Worm (Caenorhabditis elegans) whole organism, late embryonic: ENCODE results near the gene mcm-2.

Experiments used
- C38D4.7 ChIP-seq: fragments of 200-800 bp; sonication (Bioruptor generic); optimal IDR thresholded peaks from 2 replicates; lab custom pipeline; 2018; ENCODE audit warnings: mild to moderate bottlenecking, missing genetic modification characterization, moderate library complexity, missing compliant biosample characterization
- F13H6.1 ChIP-seq: sonication (generic microtip); optimal IDR thresholded peaks from 2 replicates; lab custom pipeline; 2016; ENCODE audit warnings: missing genetic modification characterization, missing compliant biosample characterization
- K09A11.1 ChIP-seq: sonication (generic microtip); optimal IDR thresholded peaks from 2 replicates; lab custom pipeline; 2017; ENCODE audit warnings: antibody characterized with exemption, mild to moderate bottlenecking, missing genetic modification characterization, missing compliant biosample characterization; ENCODE audit not compliant: insufficient read depth
- ceh-14 ChIP-seq: sonication (generic microtip); optimal IDR thresholded peaks from 2 replicates; lab custom pipeline; 2016; ENCODE audit warnings: missing genotype, missing genetic modification characterization, missing compliant biosample characterization
- ceh-19 ChIP-seq: fragments of 200-800 bp; sonication (Bioruptor generic); optimal IDR thresholded peaks from 2 replicates; lab custom pipeline; 2018; ENCODE audit warnings: mild to moderate bottlenecking, missing genetic modification characterization, missing compliant biosample characterization
- ceh-2 ChIP-seq: sonication (generic microtip); optimal IDR thresholded peaks from 2 replicates; lab custom pipeline; 2016; ENCODE audit warnings: missing genotype, missing genetic modification characterization, missing compliant biosample characterization
- ceh-30 ChIP-seq: fragments of 150-350 bp; optimal IDR thresholded peaks from 2 replicates; lab custom pipeline; 2014; ENCODE audit warnings: missing biosample characterization, missing genetic modification characterization
- ceh-31 ChIP-seq: sonication (generic microtip); optimal IDR thresholded peaks from 2 replicates; lab custom pipeline; 2016; ENCODE audit warnings: missing genetic modification characterization, missing compliant biosample characterization
- ceh-34 ChIP-seq: sonication (generic microtip); optimal IDR thresholded peaks from 2 replicates; lab custom pipeline; 2016; ENCODE audit warnings: mild to moderate bottlenecking, missing genetic modification characterization, missing compliant biosample characterization
- ceh-48 ChIP-seq: sonication (generic microtip); optimal IDR thresholded peaks from 2 replicates; lab custom pipeline; 2016; ENCODE audit warnings: missing genetic modification characterization, inconsistent platforms, missing compliant biosample characterization
- ceh-6 ChIP-seq: fragments of 200-800 bp; sonication (Bioruptor generic); optimal IDR thresholded peaks from 2 replicates; lab custom pipeline; 2018; ENCODE audit warnings: mild to moderate bottlenecking, missing genetic modification characterization, missing compliant biosample characterization
- elt-2 ChIP-seq: sonication (generic microtip); optimal IDR thresholded peaks from 2 replicates; lab custom pipeline; 2016; ENCODE audit warnings: missing genetic modification reagents, missing genetic modification characterization, missing compliant biosample characterization
- eyg-1 ChIP-seq: sonication (generic microtip); optimal IDR thresholded peaks from 2 replicates; lab custom pipeline; 2016; ENCODE audit warnings: missing genotype, missing genetic modification characterization, missing compliant biosample characterization
- fax-1 ChIP-seq: sonication (generic microtip); optimal IDR thresholded peaks from 2 replicates; lab custom pipeline; 2016; ENCODE audit warnings: missing genotype, missing genetic modification characterization, missing compliant biosample characterization
- fkh-10 ChIP-seq: fragments of 150-350 bp; optimal IDR thresholded peaks from 2 replicates; lab custom pipeline; 2014; ENCODE audit warnings: missing biosample characterization, missing genetic modification reagents, missing genetic modification characterization
- fkh-6 ChIP-seq: sonication (generic microtip); optimal IDR thresholded peaks from 2 replicates; lab custom pipeline; 2016; ENCODE audit warnings: missing genetic modification characterization, missing compliant biosample characterization
- hlh-8 ChIP-seq: sonication (generic microtip); optimal IDR thresholded peaks from 2 replicates; lab custom pipeline; 2016; ENCODE audit warnings: missing genotype, missing genetic modification characterization, missing compliant biosample characterization
- mec-3 ChIP-seq: sonication (generic microtip); optimal IDR thresholded peaks from 2 replicates; lab custom pipeline; 2016; ENCODE audit warnings: borderline replicate concordance, missing genetic modification characterization, missing compliant biosample characterization
- nfya-1 ChIP-seq: sonication (generic microtip); optimal IDR thresholded peaks from 2 replicates; lab custom pipeline; 2017; ENCODE audit warnings: missing genetic modification characterization, mild to moderate bottlenecking, missing compliant biosample characterization, antibody characterized with exemption, moderate library complexity
- pax-1 ChIP-seq: fragments of 150-350 bp; optimal IDR thresholded peaks from 2 replicates; lab custom pipeline; 2014; ENCODE audit warnings: missing biosample characterization, missing genetic modification characterization
- pha-2 ChIP-seq: sonication (generic microtip); optimal IDR thresholded peaks from 2 replicates; lab custom pipeline; 2017; ENCODE audit warnings: mild to moderate bottlenecking, missing genetic modification characterization, missing compliant biosample characterization
- pros-1 ChIP-seq: fragments of 150-350 bp; optimal IDR thresholded peaks from 2 replicates; lab custom pipeline; 2014; ENCODE audit warnings: missing biosample characterization, missing genetic modification reagents, missing genetic modification characterization
- ref-2 ChIP-seq: sonication (generic microtip); optimal IDR thresholded peaks from 2 replicates; lab custom pipeline; 2016; ENCODE audit warnings: missing genetic modification characterization, missing compliant biosample characterization
- sdc-2 ChIP-seq: sonication (generic microtip); optimal IDR thresholded peaks from 2 replicates; lab custom pipeline; 2016; ENCODE audit warnings: missing genotype, missing genetic modification characterization, missing compliant biosample characterization
- sox-2 ChIP-seq: fragments of 200-800 bp; sonication (Bioruptor generic); IDR thresholded peaks from 2 replicates; pipeline ENCODE4 v1.3.6; 2022; ENCODE audit warnings: missing genetic modification reagents, missing genetic modification characterization, missing compliant biosample characterization
- sox-4 ChIP-seq: sonication (generic microtip); optimal IDR thresholded peaks from 2 replicates; lab custom pipeline; 2017; ENCODE audit warnings: mild to moderate bottlenecking, missing genetic modification characterization, inconsistent platforms, missing compliant biosample characterization
- syd-9 ChIP-seq: sonication (generic microtip); optimal IDR thresholded peaks from 2 replicates; lab custom pipeline; 2016; ENCODE audit warnings: mild to moderate bottlenecking, missing genetic modification characterization, moderate library complexity, missing compliant biosample characterization
- tbx-2 ChIP-seq: sonication (generic microtip); optimal IDR thresholded peaks from 2 replicates; lab custom pipeline; 2016; ENCODE audit warnings: missing genetic modification characterization, missing compliant biosample characterization
- ttx-3 ChIP-seq: sonication (generic microtip); optimal IDR thresholded peaks from 2 replicates; lab custom pipeline; 2016; ENCODE audit warnings: missing genetic modification reagents, missing genetic modification characterization, missing compliant biosample characterization
- unc-42 ChIP-seq: sonication (generic microtip); optimal IDR thresholded peaks from 2 replicates; lab custom pipeline; 2016; ENCODE audit warnings: missing genotype, missing genetic modification characterization, missing compliant biosample characterization
- unc-86 ChIP-seq: sonication (generic microtip); optimal IDR thresholded peaks from 2 replicates; lab custom pipeline; 2016; ENCODE audit warnings: missing genetic modification characterization, missing compliant biosample characterization
- zip-5 ChIP-seq: sonication (generic microtip); optimal IDR thresholded peaks from 2 replicates; lab custom pipeline; 2016; ENCODE audit warnings: missing genetic modification characterization, missing compliant biosample characterization
- ztf-16 ChIP-seq: sonication (generic microtip); optimal IDR thresholded peaks from 2 replicates; lab custom pipeline; 2017; ENCODE audit warnings: missing genetic modification characterization, missing compliant biosample characterization

Gene mcm-2

DNA sequence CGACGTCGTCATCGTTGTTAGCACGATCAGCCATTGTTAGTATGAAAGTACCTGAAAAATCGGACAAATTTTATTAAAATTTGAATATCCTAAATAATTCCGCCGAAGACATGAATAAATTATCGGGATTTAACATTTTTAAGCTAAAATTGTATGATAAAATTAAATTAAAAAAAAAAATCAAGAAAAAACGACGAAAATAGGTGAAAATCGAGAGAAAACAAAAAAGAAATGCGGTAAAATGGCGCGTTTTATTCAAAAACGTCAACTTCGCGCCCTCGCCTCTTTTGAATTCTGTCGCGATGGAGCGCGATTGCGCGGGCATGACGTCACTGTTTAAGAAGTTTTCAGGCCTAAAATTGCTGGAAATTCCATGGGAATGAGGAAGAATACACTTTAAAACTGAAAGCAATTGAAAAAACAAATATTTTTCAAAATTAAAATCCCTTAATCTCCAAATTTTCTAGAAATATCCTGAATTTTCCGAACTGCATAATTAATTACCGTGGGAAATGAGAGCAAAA lies at the start of gene mcm-2:
TSS of gene mcm-2 (minus strand) at position 51 of the 524 bp plus-strand sequence.
- TF ChIP-seq elt-2 (tag; lab: Kevin White, UChicago) = peak; percentile 10
- TF ChIP-seq nfya-1 (tag; lab: Kevin White, UChicago) = peak; percentile 17
- TF ChIP-seq ceh-34 (tag; lab: Kevin White, UChicago) = no peak
- TF ChIP-seq, all 69 proteins: peak for 2

DNA sequence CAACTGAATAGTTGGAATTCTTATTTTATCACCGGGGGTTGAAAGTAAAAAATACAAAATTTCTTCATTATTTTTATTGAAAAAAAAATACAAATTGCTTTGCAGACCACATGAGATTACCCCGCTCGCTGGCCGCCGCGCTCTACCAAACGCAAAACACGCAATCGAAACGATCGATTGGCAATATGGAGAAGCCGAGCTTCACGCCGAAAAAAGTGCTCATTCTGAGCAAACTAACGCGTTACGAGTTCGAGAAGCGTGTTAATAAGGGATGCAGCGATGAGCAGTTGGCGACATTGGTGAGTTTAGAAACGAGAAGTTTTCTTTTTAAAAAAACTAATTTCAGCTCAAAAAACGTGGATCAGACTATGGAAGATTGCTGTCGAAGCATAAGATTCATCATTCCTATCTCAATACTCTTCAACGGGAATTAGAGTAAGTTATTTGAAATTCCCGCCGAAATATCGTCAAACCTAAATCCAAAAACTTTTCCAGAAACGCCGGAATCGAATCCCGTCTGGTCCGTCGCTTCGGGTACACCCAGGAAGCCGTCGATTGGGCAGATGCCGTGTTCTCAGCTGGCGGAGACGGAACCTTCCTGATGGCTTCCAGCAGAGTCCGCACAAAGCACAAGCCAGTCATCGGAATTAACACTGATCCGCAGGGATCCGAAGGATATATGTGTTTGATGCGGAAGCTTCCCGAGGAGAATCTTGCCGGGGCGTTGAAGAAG lies 49.1 kb upstream of the mcm-2 start:
- no peak for TF ChIP-seq tbx-2 (tag; lab: Kevin White, UChicago)
- no peak for TF ChIP-seq unc-42 (tag; lab: Kevin White, UChicago)
- TF ChIP-seq ref-2 (tag; lab: Kevin White, UChicago) = no peak
- no peak for TF ChIP-seq ceh-14 (tag; lab: Kevin White, UChicago)
- no peak for TF ChIP-seq ttx-3
- no peak for TF ChIP-seq ztf-16 (tag; lab: Kevin White, UChicago)
- TF ChIP-seq pax-1 = no peak
- TF ChIP-seq ceh-2 (tag; lab: Kevin White, UChicago) = no peak
- TF ChIP-seq sdc-2 = no peak
- no peak for TF ChIP-seq ceh-6
- TF ChIP-seq sox-2 = no peak
- no peak for TF ChIP-seq eyg-1 (tag; lab: Kevin White, UChicago)
- no peak for TF ChIP-seq elt-2 (tag; lab: Kevin White, UChicago)
- no peak for TF ChIP-seq ceh-48

DNA sequence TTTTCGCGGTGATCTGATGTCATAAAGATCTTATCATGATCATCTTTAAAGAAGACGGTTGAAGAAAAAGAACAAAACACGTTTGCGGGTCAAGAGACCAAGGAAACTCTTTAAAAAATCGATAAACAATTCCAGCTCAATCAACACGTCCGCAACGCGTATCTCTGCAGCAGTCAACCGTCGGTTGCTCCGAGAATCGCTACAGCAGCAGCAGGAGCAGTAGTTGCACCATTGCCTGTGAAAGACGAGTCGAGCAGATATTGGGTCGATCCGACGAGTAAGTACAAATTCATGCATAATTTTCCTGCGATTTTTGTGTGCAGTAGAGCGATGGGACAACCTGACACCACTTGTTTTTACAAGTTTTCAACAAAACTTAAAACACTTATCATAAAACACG lies 48.1 kb upstream of the mcm-2 start:
- no peak for TF ChIP-seq sdc-2
- no peak for TF ChIP-seq ceh-30
- no peak for TF ChIP-seq K09A11.1 (tag; lab: Kevin White, UChicago)

DNA sequence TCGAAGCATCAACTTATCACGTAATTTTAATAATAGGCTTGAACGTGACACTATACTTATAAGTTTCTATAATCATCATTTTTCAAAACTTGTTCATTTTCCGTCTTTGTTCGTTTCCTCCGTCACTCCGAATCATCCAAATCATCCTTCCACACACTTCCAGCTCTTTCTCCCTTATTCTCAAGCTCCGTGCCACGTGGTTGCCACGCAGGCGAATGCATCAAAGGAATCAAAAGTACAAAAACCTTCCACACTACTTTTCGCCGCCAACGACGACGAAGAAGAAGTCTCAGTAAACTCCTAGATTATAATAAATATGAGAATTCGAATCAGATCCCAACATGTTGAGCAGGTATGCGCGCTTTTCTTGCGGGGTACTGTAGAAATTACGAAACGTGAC lies 47.7 kb upstream of the mcm-2 start:
- TF ChIP-seq unc-42 (tag; lab: Kevin White, UChicago) = no peak
- TF ChIP-seq C38D4.7 (GFP tag; lab: Kevin White, UChicago) = no peak
- no peak for TF ChIP-seq unc-86 (tag; lab: Kevin White, UChicago)
- TF ChIP-seq zip-5 (tag; lab: Kevin White, UChicago) = no peak
- no peak for TF ChIP-seq ceh-34 (tag; lab: Kevin White, UChicago)
- TF ChIP-seq pros-1 (tag; lab: Kevin White, UChicago) = no peak
- no peak for TF ChIP-seq ceh-31 (tag; lab: Kevin White, UChicago)
- no peak for TF ChIP-seq pha-2 (tag; lab: Kevin White, UChicago)
- TF ChIP-seq sox-4 (tag; lab: Kevin White, UChicago) = no peak
- no peak for TF ChIP-seq ceh-2 (tag; lab: Kevin White, UChicago)

DNA sequence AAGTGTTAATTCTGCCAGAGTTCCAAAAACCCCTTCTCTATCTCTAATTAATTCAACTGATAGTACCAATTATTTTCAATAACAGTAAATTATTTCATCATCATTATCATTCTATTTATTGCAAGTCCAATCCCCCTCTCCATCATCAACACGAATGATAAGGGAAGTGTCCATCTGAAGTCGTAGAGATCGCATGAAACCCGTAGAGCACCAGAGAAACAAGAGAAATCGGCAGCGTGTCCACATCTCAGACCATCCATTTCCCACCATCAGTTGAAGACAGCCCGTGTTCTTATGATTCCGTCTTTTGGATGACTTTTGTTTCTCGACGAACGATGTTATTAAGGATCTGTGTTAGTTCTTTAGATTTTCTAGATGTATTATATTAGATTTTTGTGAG lies 47.1 kb upstream of the mcm-2 start:
- TF ChIP-seq pha-2 (tag; lab: Kevin White, UChicago) (no peak), elt-2 (tag; lab: Kevin White, UChicago) (peak; percentile 9)

DNA sequence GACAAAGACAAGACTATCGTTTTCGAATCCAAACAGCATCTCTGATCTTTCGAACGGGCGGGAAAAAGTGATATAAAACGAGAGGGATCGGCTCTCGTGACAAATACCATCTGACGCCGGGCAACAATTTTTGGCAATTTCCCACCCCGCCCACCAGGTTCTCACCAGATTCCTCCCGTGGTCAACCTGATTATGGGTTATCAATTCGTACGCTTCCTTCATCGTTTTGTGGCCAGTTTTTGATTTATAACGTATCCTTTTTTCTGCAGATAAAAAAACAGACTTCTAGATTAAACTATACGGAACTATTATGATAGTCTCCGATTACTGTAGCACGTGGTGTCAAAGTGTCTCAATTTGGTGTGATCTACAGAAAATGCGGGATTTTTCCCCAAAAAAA lies 46.5 kb upstream of the mcm-2 start:
- TF ChIP-seq fkh-10 (no peak), sox-4 (tag; lab: Kevin White, UChicago) (no peak), syd-9 (tag; lab: Kevin White, UChicago) (no peak), fkh-6 (tag; lab: Kevin White, UChicago) (no peak), tbx-2 (tag; lab: Kevin White, UChicago) (no peak), F13H6.1 (tag; lab: Kevin White, UChicago) (no peak), mec-3 (tag; lab: Kevin White, UChicago) (no peak), ztf-16 (tag; lab: Kevin White, UChicago) (no peak), pax-1 (no peak), hlh-8 (tag; lab: Kevin White, UChicago) (no peak), ceh-19 (GFP tag; lab: Kevin White, UChicago) (no peak), fax-1 (no peak)
